Fruit fly (Drosophila melanogaster) whole organism, adult: ENCODE measurements around the gene sina.

ENCODE experiments used
- CG11617 ChIP-seq: fragments of 200-800 bp; sonication (Bioruptor generic); optimal IDR thresholded peaks from 2 replicates; lab custom pipeline; 2017; ENCODE audit warnings: mild to moderate bottlenecking, missing biosample characterization, missing genetic modification reagents, missing genetic modification characterization
- CG12768 ChIP-seq: fragments of 200-800 bp; sonication (Bioruptor generic); optimal IDR thresholded peaks from 2 replicates; lab custom pipeline; 2017; ENCODE audit warnings: missing biosample characterization, missing genetic modification characterization, mild to moderate bottlenecking, moderate library complexity, missing genetic modification reagents
- CG1620 ChIP-seq: fragments of 200-800 bp; sonication (Bioruptor generic); optimal IDR thresholded peaks from 2 replicates; lab custom pipeline; 2016; ENCODE audit warnings: missing biosample characterization, missing genetic modification characterization
- CG33017 ChIP-seq: fragments of 200-800 bp; sonication (Bioruptor generic); optimal IDR thresholded peaks from 2 replicates; lab custom pipeline; 2018; ENCODE audit warnings: missing biosample characterization, mild to moderate bottlenecking, missing genetic modification characterization, moderate library complexity
- CG5204 ChIP-seq: fragments of 200-800 bp; sonication (Bioruptor generic); optimal IDR thresholded peaks from 2 replicates; lab custom pipeline; 2016; ENCODE audit warnings: missing biosample characterization, missing genetic modification characterization
- CG7045 ChIP-seq: fragments of 200-800 bp; sonication (Bioruptor generic); optimal IDR thresholded peaks from 2 replicates; lab custom pipeline; 2017; ENCODE audit warnings: missing biosample characterization, mild to moderate bottlenecking, missing genetic modification characterization
- CG7101 ChIP-seq: fragments of 200-800 bp; sonication (Bioruptor generic); optimal IDR thresholded peaks from 2 replicates; lab custom pipeline; 2018; ENCODE audit warnings: missing biosample characterization, mild to moderate bottlenecking, missing genetic modification characterization, moderate library complexity
- Clk ChIP-seq: fragments of 200-800 bp; sonication (Bioruptor generic); optimal IDR thresholded peaks from 2 replicates; lab custom pipeline; 2017; ENCODE audit warnings: missing biosample characterization, missing genetic modification characterization
- Hr96 ChIP-seq: fragments of 200-800 bp; sonication (Bioruptor generic); optimal IDR thresholded peaks from 2 replicates; lab custom pipeline; 2016; ENCODE audit warnings: missing biosample characterization, missing genetic modification characterization
- Mnt ChIP-seq: fragments of 200-800 bp; sonication (Bioruptor generic); optimal IDR thresholded peaks from 2 replicates; lab custom pipeline; 2016; ENCODE audit warnings: missing biosample characterization, mild to moderate bottlenecking, missing genetic modification characterization
- bab1 ChIP-seq: fragments of 200-800 bp; sonication (Bioruptor generic); optimal IDR thresholded peaks from 3 replicates; lab custom pipeline; 2019; ENCODE audit warnings: missing biosample characterization, mild to moderate bottlenecking, missing genetic modification characterization, moderate library complexity
- cnc ChIP-seq, 2 experiments: fragments of >200 bp; optimal IDR thresholded peaks; 2 replicates each; lab custom pipeline; 2017
- kay ChIP-seq: fragments of 200-800 bp; sonication (Bioruptor generic); peaks from one replicate; lab custom pipeline; 2016; ENCODE audit warnings: missing biosample characterization, missing genetic modification characterization, borderline replicate concordance
- ovo ChIP-seq: fragments of 200-800 bp; sonication (Bioruptor generic); optimal IDR thresholded peaks from 2 replicates; lab custom pipeline; 2016; ENCODE audit warnings: missing biosample characterization, missing genetic modification characterization
- pad ChIP-seq: fragments of 200-800 bp; sonication (Bioruptor generic); optimal IDR thresholded peaks from 3 replicates; lab custom pipeline; 2017; ENCODE audit warnings: missing biosample characterization, missing genetic modification characterization, mild to moderate bottlenecking, moderate library complexity, missing genetic modification reagents
- tj ChIP-seq: fragments of 200-800 bp; sonication (Bioruptor generic); optimal IDR thresholded peaks from 3 replicates; lab custom pipeline; 2017; ENCODE audit warnings: missing biosample characterization, mild to moderate bottlenecking, missing genetic modification characterization, moderate library complexity
- toe ChIP-seq: fragments of 200-800 bp; sonication (Bioruptor generic); optimal IDR thresholded peaks from 2 replicates; lab custom pipeline; 2016; ENCODE audit warnings: missing biosample characterization, missing genetic modification characterization

sina gene

DNA sequence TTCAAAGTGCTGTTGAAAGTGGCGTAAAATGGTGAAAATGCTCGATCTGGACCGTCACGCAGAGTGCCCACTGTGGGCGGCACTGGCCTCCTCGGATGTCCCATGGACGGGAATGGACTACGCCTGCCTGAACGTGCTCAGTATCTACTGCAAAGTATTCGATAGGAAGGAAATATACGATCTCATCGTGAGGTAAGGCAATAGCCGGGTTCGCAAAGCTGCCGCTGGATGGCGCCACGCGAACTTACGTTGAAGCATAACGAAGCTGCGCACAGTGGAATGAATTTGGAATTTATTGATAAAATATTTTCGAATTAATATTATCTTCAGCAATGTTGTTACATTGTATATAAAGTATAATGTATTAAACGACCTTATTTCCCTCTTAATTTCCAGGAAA, 42.9 kb downstream of the sina start:
- TF ChIP-seq CG1620 (GFP tag; lab: Kevin White, UChicago) (no peak), CG5204 (GFP tag; lab: Kevin White, UChicago) (no peak), CG7101 (no peak), CG33017 (tag; lab: Kevin White, UChicago) (no peak), CG11617 (GFP tag; lab: Kevin White, UChicago) (no peak), CG12768 (GFP tag; lab: Kevin White, UChicago) (no peak), toe (GFP tag; lab: Kevin White, UChicago) (no peak), CG7045 (no peak), Hr96 (GFP tag; lab: Kevin White, UChicago) (no peak), cnc (optimal IDR thresholded peaks at IDR 0.05; lab: Kevin White, UChicago) (no peak), pad (GFP tag; lab: Kevin White, UChicago) (no peak), Mnt (GFP tag; lab: Kevin White, UChicago) (no peak), ovo (GFP tag; lab: Kevin White, UChicago) (no peak), bab1 (GFP tag; lab: Kevin White, UChicago) (no peak), kay (GFP tag; lab: Kevin White, UChicago) (no peak), Clk (no peak), tj (no peak)
